Worm (Caenorhabditis elegans): ENCODE data around the gene C15B12.8.

DNA sequence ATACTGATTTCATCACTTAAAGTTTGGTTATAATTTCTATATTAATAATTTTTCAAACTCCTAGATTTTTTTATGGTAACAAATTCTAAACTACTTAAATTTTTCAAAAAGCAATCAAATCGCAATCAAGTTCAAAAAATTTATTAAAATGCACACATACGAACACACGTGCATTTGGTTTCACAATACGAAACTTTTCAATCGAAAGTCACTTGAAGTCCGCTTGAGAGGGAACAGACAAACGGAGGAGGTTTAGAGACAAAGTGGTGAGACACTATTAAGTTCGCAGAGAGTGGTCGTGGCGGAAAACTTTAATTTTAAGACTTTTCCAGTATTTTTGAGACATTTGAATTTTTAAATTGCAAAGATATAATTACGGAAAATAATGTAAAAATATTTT lies 31.6 kb downstream of the C15B12.8 start, which contains the start of gene glr-8:
- no peak for TF ChIP-seq ceh-27 (GFP tag; optimal IDR thresholded peaks at IDR 0.05)
- TF ChIP-seq sea-2 (GFP tag; IDR thresholded peaks at IDR 0.05), result no peak
- TF ChIP-seq B0019.2 (GFP tag; conservative IDR thresholded peaks at IDR 0.05), result no peak
- TF ChIP-seq hlh-26 (GFP tag; conservative IDR thresholded peaks at IDR 0.05), result no peak
- no peak for TF ChIP-seq nhr-179 (tag; optimal IDR thresholded peaks at IDR 0.05)
- no peak for TF ChIP-seq nfya-2 (GFP tag; IDR thresholded peaks at IDR 0.05)

Data from whole organism, young adult.